Worm (Caenorhabditis elegans) whole organism, L3 larva: ENCODE data around the gene aat-4.

Experiments
- nhr-76 ChIP-seq: fragments of 150-350 bp; sonication (generic microtip); optimal IDR thresholded peaks from 5 replicates; lab custom pipeline; 2014; ENCODE audit warnings: missing biosample characterization, missing genetic modification characterization
- nhr-77 ChIP-seq: fragments of 150-350 bp; optimal IDR thresholded peaks from 2 replicates; lab custom pipeline; 2014; ENCODE audit warnings: missing biosample characterization, missing genetic modification characterization
- zag-1 ChIP-seq: fragments of 150-350 bp; optimal IDR thresholded peaks from 2 replicates; lab custom pipeline; 2014; ENCODE audit warnings: missing biosample characterization, missing genetic modification characterization

- TF ChIP-seq nhr-76 (no peak), nhr-77 (tag; lab: Kevin White, UChicago) (no peak), zag-1 (tag; lab: Kevin White, UChicago) (no peak)
Observed at ce11 chrIV:6237508-6238227, 37.9 kb downstream of the aat-4 start, which contains the start of the genes F58F9.6 and F58F9.8.
